Worm (Caenorhabditis elegans): Measurements from ENCODE around the gene T05B4.10.

T05B4.10 gene

DNA sequence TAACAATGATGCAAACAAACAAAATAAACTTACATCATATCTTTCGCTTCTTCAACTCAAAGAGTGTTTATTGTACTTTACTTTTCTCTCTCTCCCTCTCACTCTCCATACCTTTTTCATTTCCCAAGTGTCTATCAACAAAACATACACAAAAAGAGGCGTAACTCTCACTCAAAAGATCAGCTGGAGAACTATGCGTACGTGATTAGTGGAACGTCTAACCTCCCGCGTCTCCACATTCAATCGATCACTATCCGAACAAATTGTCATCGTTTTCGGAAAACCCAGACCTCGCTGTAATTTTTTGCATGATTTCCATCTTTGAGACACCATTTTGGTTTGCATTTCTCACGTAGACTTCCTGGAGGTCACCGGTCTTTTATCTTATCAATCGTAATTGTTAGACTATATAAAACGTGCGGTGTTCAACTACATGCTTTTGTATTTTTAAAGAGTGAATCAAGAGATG, 11.0 kb upstream of the T05B4.10 start, which contains the start of gene nhr-57 (continued):
- TF ChIP-seq snu-23 (GFP tag; optimal IDR thresholded peaks at IDR 0.05) (peak; percentile 76), tlp-1 (tag; optimal IDR thresholded peaks at IDR 0.05) (no peak), nhr-77 (tag; optimal IDR thresholded peaks at IDR 0.05) (peak; percentile 83), lir-3 (tag; optimal IDR thresholded peaks at IDR 0.05; ENCODE audit: poor library complexity) (peak; percentile 53), sox-4 (tag; optimal IDR thresholded peaks at IDR 0.05) (no peak), unc-98 (GFP tag; IDR thresholded peaks at IDR 0.05) (no peak), grh-1 (GFP tag; IDR thresholded peaks at IDR 0.05) (peak; percentile 57), aha-1 (tag; optimal IDR thresholded peaks at IDR 0.05) (peak; percentile 100), ztf-11 (tag; optimal IDR thresholded peaks at IDR 0.05) (no peak), mdl-1 (tag; optimal IDR thresholded peaks at IDR 0.05) (peak in 1 of 2 experiments; percentile 77), unc-30 (tag; optimal IDR thresholded peaks at IDR 0.05) (no peak), C16A3.4 (tag; optimal IDR thresholded peaks at IDR 0.05) (peak; percentile 59), mab-9 (GFP tag; IDR thresholded peaks at IDR 0.05) (no peak), unc-130 (tag; optimal IDR thresholded peaks at IDR 0.05) (peak; percentile 20), dsc-1 (tag; optimal IDR thresholded peaks at IDR 0.05) (no peak), ces-1 (GFP tag; optimal IDR thresholded peaks at IDR 0.05) (no peak), nhr-12 (tag; optimal IDR thresholded peaks at IDR 0.05) (no peak), lin-39 (tag; optimal IDR thresholded peaks at IDR 0.05) (no peak), nhr-237 (tag; optimal IDR thresholded peaks at IDR 0.05) (peak; percentile 7), zip-4 (GFP tag; optimal IDR thresholded peaks at IDR 0.05) (no peak), nhr-84 (tag; optimal IDR thresholded peaks at IDR 0.05) (no peak), lin-13 (GFP tag; optimal IDR thresholded peaks at IDR 0.05) (peak; percentile 9), snpc-4 (tag; optimal IDR thresholded peaks at IDR 0.05) (no peak), unc-62 (GFP tag; optimal IDR thresholded peaks at IDR 0.05) (no peak), elt-3 (tag; optimal IDR thresholded peaks at IDR 0.05) (peak in 3 of 6 experiments; percentile 39 to 98 (median 89)), egl-27 (tag; optimal IDR thresholded peaks at IDR 0.05) (peak in 1 of 2 experiments; percentile 7), efl-1 (optimal IDR thresholded peaks at IDR 0.05) (peak; percentile 50 to 54), efl-1 (GFP tag; optimal IDR thresholded peaks at IDR 0.05 in 1 of 2) (peak in 1 of 2 experiments; percentile 92), nhr-47 (tag; optimal IDR thresholded peaks at IDR 0.05) (peak; percentile 64), swsn-7 (tag; optimal IDR thresholded peaks at IDR 0.05) (peak; percentile 51), unc-86 (tag; optimal IDR thresholded peaks at IDR 0.05) (no peak), pqm-1 (tag; optimal IDR thresholded peaks at IDR 0.05) (no peak), ceh-8 (GFP tag; optimal IDR thresholded peaks at IDR 0.05) (no peak), vab-15 (tag; optimal IDR thresholded peaks at IDR 0.05) (no peak), nhr-20 (tag; optimal IDR thresholded peaks at IDR 0.05) (peak; percentile 92), ceh-88 (GFP tag; IDR thresholded peaks at IDR 0.05) (0 out of 2 replicates have a peak, but pooled peaks have one; percentile 24), sup-37 (GFP tag; optimal IDR thresholded peaks at IDR 0.05) (peak; percentile 54), lin-35 (GFP tag; optimal IDR thresholded peaks at IDR 0.05) (peak; percentile 29 to 66), nhr-19 (GFP tag; conservative IDR thresholded peaks at IDR 0.05) (peak; percentile 79), fos-1 (tag; optimal IDR thresholded peaks at IDR 0.05) (peak; percentile 64), mef-2 (tag; optimal IDR thresholded peaks at IDR 0.05) (no peak), nhr-76 (tag; optimal IDR thresholded peaks at IDR 0.05) (no peak), lin-15B (tag; optimal IDR thresholded peaks at IDR 0.05) (no peak), rnt-1 (tag; optimal IDR thresholded peaks at IDR 0.05) (no peak), ets-5 (GFP tag; IDR thresholded peaks at IDR 0.05) (no peak)

DNA sequence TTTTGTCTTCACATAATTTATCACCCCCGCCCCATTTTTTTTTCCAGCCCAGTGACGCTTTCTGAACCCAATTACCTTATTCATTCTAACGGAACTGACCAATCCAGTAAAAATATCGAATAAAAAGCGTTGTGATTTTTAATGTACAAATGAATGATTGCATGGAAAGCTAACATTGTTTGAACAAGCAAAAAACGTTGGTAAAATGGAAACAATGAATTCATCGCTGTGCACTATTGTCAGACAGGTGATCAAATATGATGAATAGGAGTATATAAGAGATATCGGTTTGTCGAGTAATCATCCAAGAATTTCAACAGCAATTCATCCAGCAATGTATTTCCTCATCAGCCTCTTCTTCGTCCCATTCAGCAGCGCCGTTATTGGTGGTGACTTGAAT, 9.1 kb upstream of the T05B4.10 start, which contains the start of gene phat-4:
Gene phat-4 (plus strand): TSS at position 301 of the 400 bp plus-strand sequence.
- no peak for TF ChIP-seq hlh-17 (GFP tag; optimal IDR thresholded peaks at IDR 0.05; ENCODE audit: borderline replicate concordance)
